Fruit fly (Drosophila melanogaster): ENCODE results near the gene CG6686.
"Not testable (repeated sequence)": the region's sequence is repeated elsewhere in the genome, so short reads cannot be mapped to it uniquely, and the experiment has no call there.

- not testable (repeated sequence) for TF ChIP-seq Sp1 (GFP tag; optimal IDR thresholded peaks at IDR 0.05); CG9705 (GFP tag; optimal IDR thresholded peaks at IDR 0.05); pan (optimal IDR thresholded peaks at IDR 0.05); h (GFP tag; optimal IDR thresholded peaks at IDR 0.05); Abd-B (GFP tag; optimal IDR thresholded peaks at IDR 0.05); lola (GFP tag; optimal IDR thresholded peaks at IDR 0.05); CrebA (GFP tag; optimal IDR thresholded peaks at IDR 0.05; ENCODE audit: borderline replicate concordance); Rel (GFP tag; optimal IDR thresholded peaks at IDR 0.05); Rel (tag; optimal IDR thresholded peaks at IDR 0.05); foxo (GFP tag; optimal IDR thresholded peaks at IDR 0.05); Jra (GFP tag; optimal IDR thresholded peaks at IDR 0.05); dl (GFP tag; optimal IDR thresholded peaks at IDR 0.05; ENCODE audit: insufficient read depth in 1 of 2, partially characterized antibody in 2 of 2)
These were observed 4.8 kb upstream of the CG6686 start, which contains the start of gene Ada1-2 for dm6 chr2L:11992602-11993001.
